Fruit fly (Drosophila melanogaster): Measurements from ENCODE around the gene CG1582.
A peak's percentile ranks its signal among the peaks of the same experiment; 100 is the strongest.

CG1582 gene

dm6 chrX:10931250-10931649, 32.1 kb upstream of the CG1582 start:
- TF ChIP-seq hkb (optimal IDR thresholded peaks at IDR 0.05) (no peak), hkb (GFP tag; IDR thresholded peaks at IDR 0.05) (no peak), Trl (optimal IDR thresholded peaks at IDR 0.05) (peak; percentile 43 to 48), Trl (GFP tag; optimal IDR thresholded peaks at IDR 0.05) (no peak), disco-r (GFP tag; optimal IDR thresholded peaks at IDR 0.05) (no peak), CG4360 (GFP tag; IDR thresholded peaks at IDR 0.05) (peak; percentile 84), CG12299 (tag; optimal IDR thresholded peaks at IDR 0.05) (no peak), lbe (GFP tag; optimal IDR thresholded peaks at IDR 0.05) (no peak), gcm (GFP tag; optimal IDR thresholded peaks at IDR 0.05) (no peak), org-1 (GFP tag; optimal IDR thresholded peaks at IDR 0.05) (no peak), CG9817 (tag; optimal IDR thresholded peaks at IDR 0.05) (no peak), CG6654 (GFP tag; optimal IDR thresholded peaks at IDR 0.05) (no peak), repo (GFP tag; optimal IDR thresholded peaks at IDR 0.05) (no peak), CG15696 (tag; optimal IDR thresholded peaks at IDR 0.05) (no peak), Elba2 (GFP tag; optimal IDR thresholded peaks at IDR 0.05) (peak; percentile 29), CG4730 (GFP tag; IDR thresholded peaks at IDR 0.05) (no peak), Ptx1 (GFP tag; IDR thresholded peaks at IDR 0.05) (no peak), CG17385 (GFP tag; optimal IDR thresholded peaks at IDR 0.05) (no peak), zfh1 (GFP tag; IDR thresholded peaks at IDR 0.05) (no peak), insv (GFP tag; optimal IDR thresholded peaks at IDR 0.05) (peak in 1 of 2 experiments; percentile 81), al (GFP tag; IDR thresholded peaks at IDR 0.05) (no peak), Bteb2 (GFP tag; optimal IDR thresholded peaks at IDR 0.05) (no peak), sd (tag; optimal IDR thresholded peaks at IDR 0.05) (peak; percentile 62), z (GFP tag; IDR thresholded peaks at IDR 0.05) (peak; percentile 70; the same call in 2 of the 3 replicates)

dm6 chrX:10930553-10931092, 31.5 kb upstream of the CG1582 start, which contains the start of gene Myo10A:
Gene Myo10A, plus strand, starts transcription at chrX:10930840.
- no peak for TF ChIP-seq gfzf (GFP tag; optimal IDR thresholded peaks at IDR 0.05)
- no peak for TF ChIP-seq CG31224 (GFP tag; IDR thresholded peaks at IDR 0.05)
- no peak for TF ChIP-seq CG15601 (tag; optimal IDR thresholded peaks at IDR 0.05)
- TF ChIP-seq CG4820 (GFP tag; optimal IDR thresholded peaks at IDR 0.05), result no peak
- no peak for TF ChIP-seq Blimp-1 (GFP tag; optimal IDR thresholded peaks at IDR 0.05)
- TF ChIP-seq Dbx (GFP tag; IDR thresholded peaks at IDR 0.05), result 0 out of 3 replicates have a peak, but pooled peaks have one; percentile 18
- TF ChIP-seq amos (GFP tag; IDR thresholded peaks at IDR 0.05; ENCODE audit: partially characterized antibody), result 0 out of 2 replicates have a peak, but pooled peaks have one; percentile 16
- no peak for TF ChIP-seq pan (optimal IDR thresholded peaks at IDR 0.05)
- no peak for TF ChIP-seq pan (GFP tag; optimal IDR thresholded peaks at IDR 0.05 in 1 of 2, IDR thresholded peaks at IDR 0.05 in 1 of 2)
- TF ChIP-seq Med (GFP tag), result peak; percentile 83
- peak in 1 of 2 experiments; percentile 35 for TF ChIP-seq insv (GFP tag; optimal IDR thresholded peaks at IDR 0.05)
- no peak for TF ChIP-seq Aef1 (GFP tag; IDR thresholded peaks at IDR 0.05)
- TF ChIP-seq zen (tag; optimal IDR thresholded peaks at IDR 0.05), result no peak
- no peak for TF ChIP-seq CG15073 (GFP tag; optimal IDR thresholded peaks at IDR 0.05)
- TF ChIP-seq br (optimal IDR thresholded peaks at IDR 0.05), result no peak
- 0 out of 4 replicates have a peak, but pooled peaks have one; percentile 57 for TF ChIP-seq chinmo (GFP tag; IDR thresholded peaks at IDR 0.05; ENCODE audit: partially characterized antibody)
- peak; percentile 7 for TF ChIP-seq CG5180 (GFP tag; optimal IDR thresholded peaks at IDR 0.05)
- TF ChIP-seq CG8290 (GFP tag; optimal IDR thresholded peaks at IDR 0.05), result no peak
- TF ChIP-seq CG8290 (tag; optimal IDR thresholded peaks at IDR 0.05), result peak in 1 of 2 experiments; percentile 5
- peak; percentile 50 for TF ChIP-seq sqz (GFP tag; optimal IDR thresholded peaks at IDR 0.05)
- TF ChIP-seq sens (GFP tag), result peak; percentile 73
- 0 out of 2 replicates have a peak, but pooled peaks have one; percentile 31 for TF ChIP-seq bbx (GFP tag; IDR thresholded peaks at IDR 0.05; ENCODE audit: partially characterized antibody)
- TF ChIP-seq Trl (optimal IDR thresholded peaks at IDR 0.05), result peak in 1 of 2 experiments; percentile 72
- no peak for TF ChIP-seq Trl (GFP tag; optimal IDR thresholded peaks at IDR 0.05)
- TF ChIP-seq Hmr (GFP tag; optimal IDR thresholded peaks at IDR 0.05), result no peak
- peak; percentile 37; the same call in 1 of the 2 replicates for TF ChIP-seq CG9932 (GFP tag; IDR thresholded peaks at IDR 0.05)
- 0 out of 3 replicates have a peak, but pooled peaks have one; percentile 21 for TF ChIP-seq CG34422 (GFP tag; IDR thresholded peaks at IDR 0.05)
- TF ChIP-seq CG6791 (GFP tag; IDR thresholded peaks at IDR 0.05; ENCODE audit: partially characterized antibody), result 0 out of 3 replicates have a peak, but pooled peaks have one; percentile 40
- TF ChIP-seq jigr1 (GFP tag; IDR thresholded peaks at IDR 0.05), result no peak
- no peak for TF ChIP-seq CG10267 (tag; optimal IDR thresholded peaks at IDR 0.05)

Data from whole organism, embryonic.